Worm (Caenorhabditis elegans) whole organism, L4 larva: ENCODE data around the gene sri-38.
"Not testable (repeated sequence)": the region's sequence is repeated elsewhere in the genome, so short reads cannot be mapped to it uniquely, and the experiment has no call there.

Experiments used
- ama-1 ChIP-seq: fragments of 150-350 bp; optimal IDR thresholded peaks from 2 replicates; lab custom pipeline; 2014; ENCODE audit warnings: inconsistent platforms, mixed read lengths
- fkh-10 ChIP-seq: fragments of 150-350 bp; optimal IDR thresholded peaks from 2 replicates; lab custom pipeline; 2014; ENCODE audit warnings: missing biosample characterization, missing genetic modification reagents, missing genetic modification characterization
- pha-4 ChIP-seq, 2 experiments: fragments of 150-350 bp in 1 of 2; fragments of 200-800 bp in 1 of 2; sonication (Bioruptor generic) in 1 of 2; IDR thresholded peaks in 1 of 2; optimal IDR thresholded peaks in 1 of 2; 2 replicates each; pipeline versions ENCODE4 v1.3.6 to Lab custom; 2014 to 2022; ENCODE audit warnings: missing genetic modification characterization in 2 of 2, missing genetic modification reagents in 2 of 2, missing biosample characterization in 1 of 2, missing compliant biosample characterization in 1 of 2
- unc-39 ChIP-seq: sonication (generic microtip); optimal IDR thresholded peaks from 2 replicates; lab custom pipeline; 2017; ENCODE audit warnings: missing biosample characterization, missing genetic modification characterization

ce11 chrII:2570384-2570964, 40.2 kb upstream of the sri-38 start:
- not testable (repeated sequence) for TF ChIP-seq unc-39 (tag; lab: Kevin White, UChicago); pha-4 (GFP tag; IDR thresholded peaks at IDR 0.05; lab: Robert Waterston, UW); pha-4 (tag; optimal IDR thresholded peaks at IDR 0.05; lab: Kevin White, UChicago); fkh-10 (GFP tag; lab: Kevin White, UChicago); ama-1 (lab: Kevin White, UChicago)
